Worm (Caenorhabditis elegans) whole organism, young adult: ENCODE measurements around the gene ciao-2B.

Experiments
- B0035.1 ChIP-seq: sonication (generic microtip); optimal IDR thresholded peaks from 2 replicates; lab custom pipeline; 2016; ENCODE audit warnings: missing genetic modification characterization, mild to moderate bottlenecking, missing compliant biosample characterization, missing genotype, missing genetic modification reagents
- B0336.3 ChIP-seq: fragments of 200-800 bp; sonication (Bioruptor generic); IDR thresholded peaks from 2 replicates; pipeline ENCODE4 v1.3.6; 2022; ENCODE audit warnings: missing genetic modification characterization, missing compliant biosample characterization
- D2030.7 ChIP-seq: fragments of 200-800 bp; sonication (Bioruptor generic); IDR thresholded peaks from 2 replicates; pipeline ENCODE4 v1.3.6; 2022; ENCODE audit warnings: missing genetic modification reagents, missing genetic modification characterization, missing compliant biosample characterization
- F39B2.1 ChIP-seq: fragments of 200-800 bp; sonication (Bioruptor generic); IDR thresholded peaks from 2 replicates; pipeline ENCODE4 v1.3.6; 2022; ENCODE audit warnings: missing genetic modification reagents, missing genetic modification characterization, missing compliant biosample characterization
- Y53F4B.3 ChIP-seq: fragments of 200-800 bp; sonication (Bioruptor generic); IDR thresholded peaks from 2 replicates; pipeline ENCODE4 v1.3.6; 2022; ENCODE audit warnings: missing genetic modification reagents, missing genetic modification characterization, missing compliant biosample characterization
- Y79H2A.3 ChIP-seq: fragments of 200-800 bp; sonication (Bioruptor generic); conservative IDR thresholded peaks from 2 replicates; pipeline ENCODE4 v1.3.6; 2022; ENCODE audit warnings: missing genetic modification reagents, missing genetic modification characterization, missing compliant biosample characterization
- akir-1 ChIP-seq: fragments of 200-800 bp; sonication (Bioruptor generic); optimal IDR thresholded peaks from 2 replicates; lab custom pipeline; 2018; ENCODE audit warnings: mild to moderate bottlenecking, missing genetic modification characterization, moderate library complexity, missing compliant biosample characterization
- aptf-2 ChIP-seq: fragments of 200-800 bp; sonication (Bioruptor generic); conservative IDR thresholded peaks from 2 replicates; pipeline ENCODE4 v1.3.6; 2022; ENCODE audit warnings: missing genetic modification reagents, missing genetic modification characterization, missing compliant biosample characterization
- aptf-3 ChIP-seq: fragments of 200-800 bp; sonication (Bioruptor generic); IDR thresholded peaks from 2 replicates; pipeline ENCODE4 v1.3.6; 2022; ENCODE audit warnings: missing genetic modification characterization, missing compliant biosample characterization
- attf-3 ChIP-seq: fragments of 200-800 bp; sonication (Bioruptor generic); conservative IDR thresholded peaks from 2 replicates; pipeline ENCODE4 v1.3.6; 2022; ENCODE audit warnings: missing genetic modification reagents, missing genetic modification characterization, missing compliant biosample characterization
- ceh-79 ChIP-seq: sonication (generic microtip); optimal IDR thresholded peaks from 2 replicates; lab custom pipeline; 2017; ENCODE audit warnings: mild to moderate bottlenecking, missing genetic modification characterization, missing compliant biosample characterization
- chd-7 ChIP-seq: sonication (generic microtip); optimal IDR thresholded peaks from 2 replicates; lab custom pipeline; 2016; ENCODE audit warnings: mild to moderate bottlenecking, missing genetic modification characterization, moderate library complexity, missing compliant biosample characterization
- die-1 ChIP-seq: sonication (generic microtip); optimal IDR thresholded peaks from 2 replicates; lab custom pipeline; 2016; ENCODE audit warnings: missing genotype, mild to moderate bottlenecking, missing genetic modification characterization, missing compliant biosample characterization
- dox-1 ChIP-seq: fragments of 200-800 bp; sonication (Bioruptor generic); IDR thresholded peaks from 2 replicates; pipeline ENCODE4 v1.3.6; 2022; ENCODE audit warnings: missing genetic modification reagents, missing genetic modification characterization, missing compliant biosample characterization
- dpff-1 ChIP-seq: sonication (generic microtip); optimal IDR thresholded peaks from 2 replicates; lab custom pipeline; 2017; ENCODE audit warnings: mild to moderate bottlenecking, missing genetic modification characterization, missing compliant biosample characterization
- egl-18 ChIP-seq: fragments of 200-800 bp; sonication (Bioruptor generic); IDR thresholded peaks from 2 replicates; pipeline ENCODE4 v1.3.6; 2022; ENCODE audit warnings: missing genetic modification reagents, missing genetic modification characterization, missing compliant biosample characterization
- him-1 ChIP-seq: sonication (generic microtip); optimal IDR thresholded peaks from 2 replicates; lab custom pipeline; 2016; ENCODE audit warnings: missing genotype, missing genetic modification reagents, missing genetic modification characterization, missing compliant biosample characterization
- hlh-26 ChIP-seq: fragments of 200-800 bp; sonication (Bioruptor generic); conservative IDR thresholded peaks from 2 replicates; pipeline ENCODE4 v1.3.6; 2022; ENCODE audit warnings: missing genetic modification reagents, missing genetic modification characterization, missing compliant biosample characterization
- hmg-20 ChIP-seq: fragments of 200-800 bp; sonication (Bioruptor generic); IDR thresholded peaks from 2 replicates; pipeline ENCODE4 v1.3.6; 2022; ENCODE audit warnings: missing genetic modification reagents, missing genetic modification characterization, missing compliant biosample characterization
- hrde-1 ChIP-seq: sonication (generic microtip); optimal IDR thresholded peaks from 2 replicates; lab custom pipeline; 2016; ENCODE audit warnings: missing genetic modification characterization, mild to moderate bottlenecking, missing compliant biosample characterization, moderate library complexity, missing genotype, missing genetic modification reagents, borderline replicate concordance
- let-526 ChIP-seq: fragments of 200-800 bp; sonication (Bioruptor generic); IDR thresholded peaks from 2 replicates; pipeline ENCODE4 v1.3.6; 2022; ENCODE audit warnings: missing genetic modification reagents, missing genetic modification characterization, missing compliant biosample characterization
- let-607 ChIP-seq, 2 experiments: fragments of 200-800 bp in 1 of 2; sonication (Bioruptor generic) in 1 of 2; sonication (generic microtip) in 1 of 2; optimal IDR thresholded peaks; 2 replicates each; lab custom pipeline; 2016 to 2018; ENCODE audit warnings: mild to moderate bottlenecking in 2 of 2, missing compliant biosample characterization in 2 of 2, missing genetic modification characterization in 2 of 2, moderate library complexity in 2 of 2, missing genotype in 1 of 2
- lin-35 ChIP-seq, 3 experiments: fragments of 150-350 bp in 2 of 3; sonication (generic microtip) in 1 of 3; optimal IDR thresholded peaks; 2 replicates each; lab custom pipeline; 2014 to 2018; ENCODE audit warnings: missing biosample characterization in 3 of 3, missing genetic modification characterization in 3 of 3, missing genetic modification reagents in 3 of 3
- lsl-1 ChIP-seq: fragments of 200-800 bp; sonication (Bioruptor generic); optimal IDR thresholded peaks from 2 replicates; lab custom pipeline; 2018; ENCODE audit warnings: mild to moderate bottlenecking, missing genetic modification characterization, moderate library complexity, missing compliant biosample characterization
- madf-6 ChIP-seq: fragments of 200-800 bp; sonication (Bioruptor generic); IDR thresholded peaks from 2 replicates; pipeline ENCODE4 v1.3.6; 2022; ENCODE audit warnings: missing genetic modification reagents, missing genetic modification characterization, missing compliant biosample characterization
- mel-28 ChIP-seq: sonication (generic microtip); optimal IDR thresholded peaks from 2 replicates; lab custom pipeline; 2016; ENCODE audit warnings: borderline replicate concordance, mild to moderate bottlenecking, missing genetic modification characterization, missing compliant biosample characterization
- nfya-1 ChIP-seq: sonication (generic microtip); optimal IDR thresholded peaks from 2 replicates; lab custom pipeline; 2017; ENCODE audit warnings: antibody characterized with exemption, missing compliant biosample characterization, missing genetic modification characterization, borderline replicate concordance; ENCODE audit not compliant: insufficient read depth
- nfya-2 ChIP-seq: fragments of 200-800 bp; sonication (Bioruptor generic); IDR thresholded peaks from 2 replicates; pipeline ENCODE4 v1.3.6; 2022; ENCODE audit warnings: missing genetic modification reagents, missing genetic modification characterization, missing compliant biosample characterization
- nfyb-1 ChIP-seq: fragments of 200-800 bp; sonication (Bioruptor generic); IDR thresholded peaks from 2 replicates; pipeline ENCODE4 v1.3.6; 2022; ENCODE audit warnings: missing genetic modification reagents, missing genetic modification characterization, missing compliant biosample characterization
- nhr-179 ChIP-seq: sonication (generic microtip); optimal IDR thresholded peaks from 2 replicates; lab custom pipeline; 2016; ENCODE audit warnings: mild to moderate bottlenecking, missing genetic modification characterization, missing compliant biosample characterization
- nhr-80 ChIP-seq: sonication (generic microtip); optimal IDR thresholded peaks from 2 replicates; lab custom pipeline; 2016; ENCODE audit warnings: missing genetic modification characterization, missing compliant biosample characterization
- nhr-90 ChIP-seq: sonication (generic microtip); optimal IDR thresholded peaks from 2 replicates; lab custom pipeline; 2016; ENCODE audit warnings: missing genotype, mild to moderate bottlenecking, missing genetic modification characterization, missing compliant biosample characterization
- rec-8 ChIP-seq, 2 experiments: sonication (generic microtip); optimal IDR thresholded peaks; 2 replicates each; lab custom pipeline; 2016; ENCODE audit warnings: mild to moderate bottlenecking in 2 of 2, missing genetic modification characterization in 2 of 2, missing genetic modification reagents in 2 of 2, missing genotype in 2 of 2, missing biosample characterization in 1 of 2, missing compliant biosample characterization in 1 of 2, moderate library complexity in 1 of 2
- repo-1 ChIP-seq: sonication (generic microtip); optimal IDR thresholded peaks from 2 replicates; lab custom pipeline; 2017; ENCODE audit warnings: mild to moderate bottlenecking, missing genetic modification characterization, missing compliant biosample characterization
- sea-2 ChIP-seq: fragments of 200-800 bp; sonication (Bioruptor generic); IDR thresholded peaks from 2 replicates; pipeline ENCODE4 v1.3.6; 2022; ENCODE audit warnings: missing genetic modification characterization, missing compliant biosample characterization
- snpc-1.3 ChIP-seq: sonication (generic microtip); optimal IDR thresholded peaks from 2 replicates; lab custom pipeline; 2017; ENCODE audit warnings: missing genetic modification characterization, mild to moderate bottlenecking, missing compliant biosample characterization, antibody characterized with exemption, moderate library complexity, missing genotype, missing genetic modification reagents; ENCODE audit not compliant: insufficient read depth
- somi-1 ChIP-seq: fragments of 200-800 bp; sonication (Bioruptor generic); optimal IDR thresholded peaks from 2 replicates; lab custom pipeline; 2018; ENCODE audit warnings: mild to moderate bottlenecking, missing genetic modification characterization, missing compliant biosample characterization
- sptf-2 ChIP-seq: fragments of 200-800 bp; sonication (Bioruptor generic); optimal IDR thresholded peaks from 2 replicates; lab custom pipeline; 2018; ENCODE audit warnings: mild to moderate bottlenecking, missing genetic modification characterization, missing compliant biosample characterization
- tlf-1 ChIP-seq: fragments of 200-800 bp; sonication (Bioruptor generic); optimal IDR thresholded peaks from 2 replicates; lab custom pipeline; 2018; ENCODE audit warnings: mild to moderate bottlenecking, missing genetic modification characterization, missing compliant biosample characterization
- unc-130 ChIP-seq: sonication (generic microtip); optimal IDR thresholded peaks from 2 replicates; lab custom pipeline; 2016; ENCODE audit warnings: missing genetic modification reagents, missing genetic modification characterization, missing compliant biosample characterization
- xnd-1 ChIP-seq: sonication (generic microtip); optimal IDR thresholded peaks from 2 replicates; lab custom pipeline; 2016; ENCODE audit warnings: missing genotype, missing genetic modification reagents, missing genetic modification characterization, missing compliant biosample characterization
- zim-3 ChIP-seq: sonication (generic microtip); optimal IDR thresholded peaks from 2 replicates; lab custom pipeline; 2017; ENCODE audit warnings: mild to moderate bottlenecking, missing genetic modification characterization, moderate library complexity, missing compliant biosample characterization
- ztf-26 ChIP-seq: sonication (generic microtip); optimal IDR thresholded peaks from 2 replicates; lab custom pipeline; 2017; ENCODE audit warnings: missing genetic modification characterization, missing compliant biosample characterization
- ztf-3 ChIP-seq: fragments of 200-800 bp; sonication (Bioruptor generic); optimal IDR thresholded peaks from 2 replicates; lab custom pipeline; 2018; ENCODE audit warnings: mild to moderate bottlenecking, missing genetic modification characterization, missing compliant biosample characterization
- ztf-6 ChIP-seq: fragments of 200-800 bp; sonication (Bioruptor generic); IDR thresholded peaks from 2 replicates; pipeline ENCODE4 v1.3.6; 2022; ENCODE audit warnings: missing genetic modification reagents, missing genetic modification characterization, missing compliant biosample characterization

ciao-2B gene

DNA sequence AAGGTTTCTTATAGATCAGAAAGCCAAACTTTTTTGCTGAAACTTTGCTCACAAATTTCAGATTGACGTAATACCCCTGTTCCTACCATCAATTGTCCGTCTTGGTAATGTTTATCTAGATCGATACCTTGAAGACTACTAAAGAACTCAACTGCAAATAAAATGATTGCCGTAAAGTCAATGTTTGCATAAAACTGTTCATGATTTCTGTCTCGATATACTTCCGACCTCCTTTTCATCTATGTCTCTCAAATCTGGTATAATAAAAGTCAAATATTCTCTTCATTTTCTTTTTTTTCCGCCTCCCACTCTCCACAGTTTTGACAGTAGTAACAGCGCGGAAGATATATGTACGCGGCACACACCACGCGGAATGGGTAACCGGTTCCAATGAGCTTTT is 33.8 kb downstream of the ciao-2B start, which contains the start of gene nas-1:
nas-1 (plus strand) TSS at position 301 of the 400 bp plus-strand sequence.
- no peak for TF ChIP-seq unc-130 (GFP tag; lab: Kevin White, UChicago)
- no peak for TF ChIP-seq mel-28 (tag; lab: Kevin White, UChicago)
- no peak for TF ChIP-seq repo-1 (tag; lab: Kevin White, UChicago)
- TF ChIP-seq nhr-90 (tag; lab: Kevin White, UChicago): no peak
- no peak for TF ChIP-seq sea-2 (GFP tag; lab: Robert Waterston, UW)
- no peak for TF ChIP-seq ceh-79 (tag; lab: Kevin White, UChicago)
- no peak for TF ChIP-seq chd-7 (tag; lab: Kevin White, UChicago)
- TF ChIP-seq nfyb-1 (GFP tag; lab: Robert Waterston, UW): no peak
- TF ChIP-seq ztf-26 (tag; lab: Kevin White, UChicago): no peak
- no peak for TF ChIP-seq D2030.7 (GFP tag; lab: Robert Waterston, UW)
- TF ChIP-seq Y53F4B.3 (GFP tag; lab: Robert Waterston, UW): no peak
- TF ChIP-seq ztf-3 (GFP tag; lab: Kevin White, UChicago): no peak
- TF ChIP-seq egl-18 (GFP tag; lab: Robert Waterston, UW): no peak
- TF ChIP-seq him-1: no peak
- no peak for TF ChIP-seq nfya-1 (tag; lab: Kevin White, UChicago)
- no peak for TF ChIP-seq sptf-2 (GFP tag; lab: Kevin White, UChicago)
- no peak for TF ChIP-seq akir-1 (GFP tag; lab: Kevin White, UChicago)

DNA sequence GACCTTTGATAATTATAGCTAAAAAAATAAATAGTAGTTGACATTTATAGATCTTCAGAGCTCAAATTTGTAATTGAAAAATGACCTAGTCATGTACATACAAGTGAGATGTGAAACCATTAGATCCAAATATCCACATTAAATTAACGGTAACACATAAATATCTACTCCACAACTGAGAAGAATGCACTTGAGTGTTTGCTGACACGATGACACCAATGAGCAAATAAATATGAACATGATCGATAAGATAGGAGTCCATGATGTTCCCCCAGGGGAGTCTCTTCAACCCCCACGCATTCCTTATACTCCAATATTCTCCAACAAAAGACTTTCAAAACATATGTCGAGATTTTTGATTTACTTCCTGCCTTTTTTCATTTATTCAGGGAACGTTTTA is 34.9 kb downstream of the ciao-2B start, which contains the start of gene ttr-52:
ttr-52 (plus strand) TSS at position 301 of the 400 bp plus-strand sequence.
- TF ChIP-seq snpc-1.3 (tag; lab: Kevin White, UChicago) (no peak), hrde-1 (tag; lab: Kevin White, UChicago) (no peak), lsl-1 (GFP tag; lab: Kevin White, UChicago) (no peak), xnd-1 (tag; lab: Kevin White, UChicago) (no peak), tlf-1 (GFP tag; lab: Kevin White, UChicago) (no peak), die-1 (no peak), lin-35 (GFP tag; optimal IDR thresholded peaks at IDR 0.05; lab: Kevin White, UChicago) (no peak), madf-6 (GFP tag; lab: Robert Waterston, UW) (no peak), hlh-26 (GFP tag; lab: Robert Waterston, UW) (no peak), somi-1 (GFP tag; lab: Kevin White, UChicago) (no peak), sptf-2 (GFP tag; lab: Kevin White, UChicago) (no peak), repo-1 (tag; lab: Kevin White, UChicago) (no peak), let-607 (tag; optimal IDR thresholded peaks at IDR 0.05; lab: Kevin White, UChicago) (no peak), B0336.3 (GFP tag; lab: Robert Waterston, UW) (no peak), nhr-80 (no peak), let-526 (no peak), F39B2.1 (GFP tag; lab: Robert Waterston, UW) (no peak)

DNA sequence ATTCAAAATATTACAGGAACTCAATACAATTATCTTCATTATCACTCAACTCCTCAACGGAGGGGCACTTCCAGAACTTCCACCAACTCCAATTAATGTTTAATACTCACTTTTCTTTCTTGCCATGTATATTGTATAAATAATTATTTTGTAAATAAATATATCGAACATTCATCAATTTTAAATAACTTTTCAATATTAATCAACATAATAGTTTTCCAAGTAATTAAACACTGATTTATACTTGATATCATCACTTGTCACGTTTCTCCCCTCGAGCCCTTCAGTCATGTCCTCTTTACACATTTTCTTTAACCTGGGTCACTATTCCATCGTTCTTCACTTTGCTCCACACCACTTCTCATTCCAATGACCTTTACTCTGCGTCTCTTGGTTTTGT is 36.4 kb downstream of the ciao-2B start, which contains the start of gene mig-18:
mig-18 (plus strand) TSS at position 301 of the 400 bp plus-strand sequence.
- no peak for TF ChIP-seq rec-8 (tag; optimal IDR thresholded peaks at IDR 0.05; lab: Kevin White, UChicago)
- no peak for TF ChIP-seq Y79H2A.3 (GFP tag; lab: Robert Waterston, UW)
- TF ChIP-seq dpff-1 (tag; lab: Kevin White, UChicago): no peak
- TF ChIP-seq nfya-1 (tag; lab: Kevin White, UChicago): no peak
- TF ChIP-seq aptf-2 (GFP tag; lab: Robert Waterston, UW): no peak
- no peak for TF ChIP-seq aptf-3 (GFP tag; lab: Robert Waterston, UW)
- TF ChIP-seq B0035.1: no peak
- no peak for TF ChIP-seq him-1
- no peak for TF ChIP-seq nhr-179 (tag; lab: Kevin White, UChicago)
- TF ChIP-seq ztf-6 (GFP tag; lab: Robert Waterston, UW): no peak
- TF ChIP-seq hmg-20 (GFP tag; lab: Robert Waterston, UW): no peak
- no peak for TF ChIP-seq let-526
- no peak for TF ChIP-seq zim-3
- no peak for TF ChIP-seq nfya-2 (GFP tag; lab: Robert Waterston, UW)
- no peak for TF ChIP-seq dox-1 (GFP tag; lab: Robert Waterston, UW)
- no peak for TF ChIP-seq attf-3 (GFP tag; lab: Robert Waterston, UW)
- TF ChIP-seq xnd-1 (tag; lab: Kevin White, UChicago): no peak
